Worm (Caenorhabditis elegans) whole organism, L2 larva: Measurements from ENCODE around the gene mlc-1.

Experiments
- C34F6.9 ChIP-seq: fragments of 150-350 bp; optimal IDR thresholded peaks from 2 replicates; lab custom pipeline; 2014; ENCODE audit warnings: missing biosample characterization, missing genetic modification characterization
- F13H6.1 ChIP-seq: sonication (generic microtip); optimal IDR thresholded peaks from 2 replicates; lab custom pipeline; 2016; ENCODE audit warnings: missing genetic modification characterization, missing compliant biosample characterization
- R02D3.7 ChIP-seq: fragments of 150-350 bp; optimal IDR thresholded peaks from 2 replicates; lab custom pipeline; 2014; ENCODE audit warnings: missing biosample characterization, missing genetic modification characterization
- Y55F3AM.14 ChIP-seq: fragments of 200-800 bp; sonication (Bioruptor generic); optimal IDR thresholded peaks from 2 replicates; lab custom pipeline; 2018; ENCODE audit warnings: mild to moderate bottlenecking, missing genetic modification characterization, missing compliant biosample characterization
- alr-1 ChIP-seq: fragments of 150-350 bp; optimal IDR thresholded peaks from 2 replicates; lab custom pipeline; 2014; ENCODE audit warnings: missing biosample characterization, missing genetic modification characterization
- aly-2 ChIP-seq: fragments of 150-350 bp; optimal IDR thresholded peaks from 2 replicates; lab custom pipeline; 2014; ENCODE audit warnings: missing biosample characterization, missing genetic modification characterization
- ama-1 ChIP-seq: fragments of 150-350 bp; optimal IDR thresholded peaks from 2 replicates; lab custom pipeline; 2018; ENCODE audit warnings: inconsistent platforms
- ceh-16 ChIP-seq: fragments of 150-350 bp; optimal IDR thresholded peaks from 2 replicates; lab custom pipeline; 2014; ENCODE audit warnings: missing biosample characterization, missing genetic modification characterization
- ceh-82 ChIP-seq: fragments of 150-350 bp; optimal IDR thresholded peaks from 2 replicates; lab custom pipeline; 2014; ENCODE audit warnings: missing biosample characterization, missing genetic modification characterization
- crh-2 ChIP-seq: sonication (generic microtip); optimal IDR thresholded peaks from 2 replicates; lab custom pipeline; 2017; ENCODE audit warnings: missing biosample characterization, missing genetic modification characterization
- egl-27 ChIP-seq: sonication (generic microtip); optimal IDR thresholded peaks from 3 replicates; lab custom pipeline; 2017; ENCODE audit warnings: missing biosample characterization, missing genetic modification reagents, missing genetic modification characterization
- elt-1 ChIP-seq: fragments of 150-350 bp; optimal IDR thresholded peaks from 2 replicates; lab custom pipeline; 2014; ENCODE audit warnings: missing biosample characterization, missing genetic modification characterization
- elt-3 ChIP-seq: sonication (generic microtip); optimal IDR thresholded peaks from 2 replicates; lab custom pipeline; 2017; ENCODE audit warnings: missing biosample characterization, missing genetic modification characterization
- fos-1 ChIP-seq: fragments of 150-350 bp; optimal IDR thresholded peaks from 2 replicates; lab custom pipeline; 2014; ENCODE audit warnings: missing biosample characterization, missing genetic modification characterization
- gmeb-1 ChIP-seq: fragments of 150-350 bp; optimal IDR thresholded peaks from 2 replicates; lab custom pipeline; 2014; ENCODE audit warnings: missing biosample characterization, missing genetic modification characterization
- lin-11 ChIP-seq: fragments of 150-350 bp; sonication (generic microtip); optimal IDR thresholded peaks from 2 replicates; lab custom pipeline; 2014; ENCODE audit warnings: missing biosample characterization, missing genetic modification characterization, inconsistent platforms, mixed read lengths
- lin-13 ChIP-seq: fragments of 150-350 bp; optimal IDR thresholded peaks from 2 replicates; lab custom pipeline; 2014; ENCODE audit warnings: missing biosample characterization, missing genetic modification reagents, missing genetic modification characterization
- lsy-2 ChIP-seq, 2 experiments: fragments of 150-350 bp in 1 of 2; sonication (generic microtip) in 1 of 2; optimal IDR thresholded peaks; 2 replicates each; lab custom pipeline; 2014 to 2017; ENCODE audit warnings: missing biosample characterization in 2 of 2, missing genetic modification characterization in 2 of 2
- mab-5 ChIP-seq: fragments of 150-350 bp; optimal IDR thresholded peaks from 2 replicates; lab custom pipeline; 2014; ENCODE audit warnings: missing biosample characterization, missing genetic modification characterization
- mdl-1 ChIP-seq, 2 experiments: fragments of 150-350 bp in 1 of 2; sonication (generic microtip) in 1 of 2; optimal IDR thresholded peaks; 2 replicates each; lab custom pipeline; 2017; ENCODE audit warnings: missing biosample characterization in 2 of 2, missing genetic modification characterization in 2 of 2
- nhr-10 ChIP-seq: sonication (generic microtip); optimal IDR thresholded peaks from 2 replicates; lab custom pipeline; 2017; ENCODE audit warnings: missing biosample characterization, missing genetic modification characterization
- nhr-129 ChIP-seq: fragments of 150-350 bp; optimal IDR thresholded peaks from 2 replicates; lab custom pipeline; 2014; ENCODE audit warnings: missing biosample characterization, missing genetic modification characterization
- nhr-23 ChIP-seq: fragments of 150-350 bp; optimal IDR thresholded peaks from 2 replicates; lab custom pipeline; 2014; ENCODE audit warnings: missing biosample characterization, missing genetic modification reagents, missing genetic modification characterization
- nhr-237 ChIP-seq: fragments of 150-350 bp; optimal IDR thresholded peaks from 2 replicates; lab custom pipeline; 2014; ENCODE audit warnings: missing biosample characterization, missing genetic modification characterization
- nhr-25 ChIP-seq: fragments of 150-350 bp; sonication (generic microtip); optimal IDR thresholded peaks from 3 replicates; lab custom pipeline; 2014; ENCODE audit warnings: missing biosample characterization, missing genetic modification characterization
- nhr-6 ChIP-seq: fragments of 150-350 bp; optimal IDR thresholded peaks from 2 replicates; lab custom pipeline; 2014; ENCODE audit warnings: missing biosample characterization, missing genetic modification characterization
- nhr-77 ChIP-seq: fragments of 150-350 bp; optimal IDR thresholded peaks from 2 replicates; lab custom pipeline; 2014; ENCODE audit warnings: missing biosample characterization, missing genetic modification characterization
- peb-1 ChIP-seq: fragments of 150-350 bp; optimal IDR thresholded peaks from 2 replicates; lab custom pipeline; 2014; ENCODE audit warnings: missing biosample characterization, missing genetic modification characterization
- sem-4 ChIP-seq: fragments of 150-350 bp; optimal IDR thresholded peaks from 2 replicates; lab custom pipeline; 2014; ENCODE audit warnings: missing biosample characterization, missing genetic modification reagents, missing genetic modification characterization
- skn-1 ChIP-seq: sonication (generic microtip); optimal IDR thresholded peaks from 2 replicates; lab custom pipeline; 2017; ENCODE audit warnings: missing biosample characterization, missing genetic modification characterization
- sma-3 ChIP-seq: sonication (generic microtip); optimal IDR thresholded peaks from 2 replicates; lab custom pipeline; 2016; ENCODE audit warnings: missing genetic modification reagents, missing genetic modification characterization, missing compliant biosample characterization
- sma-9 ChIP-seq, 2 experiments: fragments of 150-350 bp in 1 of 2; sonication (generic microtip) in 1 of 2; optimal IDR thresholded peaks; 2 replicates each; lab custom pipeline; 2014 to 2016; ENCODE audit warnings: missing genetic modification characterization in 2 of 2, mild to moderate bottlenecking in 1 of 2, missing biosample characterization in 1 of 2, missing compliant biosample characterization in 1 of 2, missing genetic modification reagents in 1 of 2, moderate library complexity in 1 of 2
- unc-39 ChIP-seq: fragments of 150-350 bp; optimal IDR thresholded peaks from 2 replicates; lab custom pipeline; 2014; ENCODE audit warnings: missing biosample characterization, missing genetic modification characterization
- unc-55 ChIP-seq: fragments of 150-350 bp; sonication (generic microtip); optimal IDR thresholded peaks from 3 replicates; lab custom pipeline; 2014; ENCODE audit warnings: missing biosample characterization, missing genetic modification reagents, missing genetic modification characterization
- zag-1 ChIP-seq: fragments of 150-350 bp; optimal IDR thresholded peaks from 2 replicates; lab custom pipeline; 2014; ENCODE audit warnings: missing biosample characterization, missing genetic modification characterization
- ztf-1 ChIP-seq: fragments of 200-800 bp; sonication (Bioruptor generic); conservative IDR thresholded peaks from 2 replicates; pipeline ENCODE4 v1.3.6; 2022; ENCODE audit warnings: missing genetic modification characterization, missing compliant biosample characterization
- ztf-11 ChIP-seq: sonication (generic microtip); optimal IDR thresholded peaks from 2 replicates; lab custom pipeline; 2017; ENCODE audit warnings: missing biosample characterization, missing genetic modification characterization

mlc-1 gene

DNA sequence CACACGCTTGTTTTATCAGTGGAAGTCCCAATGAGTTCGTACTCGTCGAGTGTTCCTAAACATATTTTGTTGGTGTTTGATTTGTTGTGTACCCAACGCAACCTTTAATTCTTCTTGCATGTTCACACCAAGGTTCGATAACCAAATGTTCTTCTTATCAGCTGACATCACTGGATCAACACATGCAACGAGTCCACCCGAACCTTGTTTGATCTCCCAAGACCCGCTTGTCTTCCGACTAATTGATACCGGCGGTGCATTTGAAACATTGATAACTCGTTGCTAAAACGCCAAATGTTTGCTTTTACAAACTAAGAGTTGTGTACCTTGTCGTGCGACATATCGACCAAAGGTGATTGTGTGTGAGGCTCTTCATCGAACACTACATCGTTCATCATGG lies 12.7 kb downstream of the mlc-1 start:
- peak; percentile 29 for TF ChIP-seq nhr-129 (tag; lab: Kevin White, UChicago)
- TF ChIP-seq sma-9 (GFP tag; optimal IDR thresholded peaks at IDR 0.05; lab: Kevin White, UChicago): peak; percentile 88
- TF ChIP-seq sma-9 (tag; optimal IDR thresholded peaks at IDR 0.05; lab: Kevin White, UChicago): no peak
- TF ChIP-seq fos-1 (tag; lab: Kevin White, UChicago): peak; percentile 52
- no peak for TF ChIP-seq C34F6.9 (tag; lab: Kevin White, UChicago)
- TF ChIP-seq lsy-2 (tag; optimal IDR thresholded peaks at IDR 0.05; lab: Kevin White, UChicago): no peak
- TF ChIP-seq F13H6.1 (tag; lab: Kevin White, UChicago): peak; percentile 61
- TF ChIP-seq crh-2 (tag; lab: Kevin White, UChicago): peak; percentile 51

ce11 chrX:17472917-17473316 lies 13.9 kb downstream of the mlc-1 start:
- TF ChIP-seq ama-1 (lab: Kevin White, UChicago) (no peak), F13H6.1 (tag; lab: Kevin White, UChicago) (peak; percentile 38), elt-3 (tag; lab: Kevin White, UChicago) (no peak), lin-11 (tag; lab: Kevin White, UChicago) (no peak), ceh-82 (tag; lab: Kevin White, UChicago) (no peak), nhr-23 (no peak), nhr-10 (tag; lab: Kevin White, UChicago) (no peak), Y55F3AM.14 (GFP tag; lab: Kevin White, UChicago) (no peak), C34F6.9 (tag; lab: Kevin White, UChicago) (no peak), sma-9 (GFP tag; optimal IDR thresholded peaks at IDR 0.05; lab: Kevin White, UChicago) (peak; percentile 76), sma-9 (tag; optimal IDR thresholded peaks at IDR 0.05; lab: Kevin White, UChicago) (no peak), fos-1 (tag; lab: Kevin White, UChicago) (peak; percentile 14), lsy-2 (tag; optimal IDR thresholded peaks at IDR 0.05; lab: Kevin White, UChicago) (peak in 1 of 2 experiments; percentile 35), crh-2 (tag; lab: Kevin White, UChicago) (peak; percentile 26), alr-1 (tag; lab: Kevin White, UChicago) (no peak), nhr-237 (tag; lab: Kevin White, UChicago) (no peak), nhr-129 (tag; lab: Kevin White, UChicago) (peak; percentile 63), sem-4 (tag; lab: Kevin White, UChicago) (no peak), nhr-25 (tag; lab: Kevin White, UChicago) (no peak), skn-1 (tag; lab: Kevin White, UChicago) (no peak), egl-27 (tag; lab: Kevin White, UChicago) (no peak), ztf-11 (no peak), unc-39 (no peak), peb-1 (tag; lab: Kevin White, UChicago) (no peak), mdl-1 (tag; optimal IDR thresholded peaks at IDR 0.05; lab: Kevin White, UChicago) (no peak), gmeb-1 (tag; lab: Kevin White, UChicago) (peak; percentile 1)

- no peak for TF ChIP-seq peb-1 (tag; lab: Kevin White, UChicago)
- no peak for TF ChIP-seq alr-1 (tag; lab: Kevin White, UChicago)
- no peak for TF ChIP-seq nhr-237 (tag; lab: Kevin White, UChicago)
- no peak for TF ChIP-seq gmeb-1 (tag; lab: Kevin White, UChicago)
- peak in 1 of 2 experiments; percentile 2 for TF ChIP-seq lsy-2 (tag; optimal IDR thresholded peaks at IDR 0.05; lab: Kevin White, UChicago)
- TF ChIP-seq aly-2: no peak
- TF ChIP-seq mdl-1 (tag; optimal IDR thresholded peaks at IDR 0.05; lab: Kevin White, UChicago): no peak
- TF ChIP-seq lin-11 (tag; lab: Kevin White, UChicago): no peak
- TF ChIP-seq nhr-6 (tag; lab: Kevin White, UChicago): no peak
- TF ChIP-seq mab-5 (tag; lab: Kevin White, UChicago): no peak
- TF ChIP-seq zag-1 (tag; lab: Kevin White, UChicago): no peak
- peak; percentile 30 for TF ChIP-seq fos-1 (tag; lab: Kevin White, UChicago)
- peak; percentile 50 for TF ChIP-seq nhr-25 (tag; lab: Kevin White, UChicago)
- TF ChIP-seq C34F6.9 (tag; lab: Kevin White, UChicago): peak; percentile 31
- no peak for TF ChIP-seq nhr-77 (tag; lab: Kevin White, UChicago)
- TF ChIP-seq sma-9 (GFP tag; optimal IDR thresholded peaks at IDR 0.05; lab: Kevin White, UChicago): peak; percentile 6
- no peak for TF ChIP-seq sma-9 (tag; optimal IDR thresholded peaks at IDR 0.05; lab: Kevin White, UChicago)
- TF ChIP-seq skn-1 (tag; lab: Kevin White, UChicago): no peak
- TF ChIP-seq ceh-16 (tag; lab: Kevin White, UChicago): no peak
- TF ChIP-seq elt-1 (tag; lab: Kevin White, UChicago): no peak
- peak; percentile 3 for TF ChIP-seq unc-55 (GFP tag; lab: Kevin White, UChicago)
- peak; percentile 52 for TF ChIP-seq sma-3
- TF ChIP-seq ztf-1: no peak
- TF ChIP-seq R02D3.7 (tag; lab: Kevin White, UChicago): no peak
- TF ChIP-seq lin-13 (GFP tag; lab: Kevin White, UChicago): no peak
Measured at ce11 chrX:17474521-17475170, 15.6 kb downstream of the mlc-1 start, which contains the start of gene tps-1. Gene tps-1, minus strand, starts transcription at chrX:17474534.
